Worm (Caenorhabditis elegans) whole organism, L1 larva: ENCODE results near the gene gtf-2E1.

Experiments used
- C34B4.2 ChIP-seq: sonication (generic microtip); optimal IDR thresholded peaks from 2 replicates; lab custom pipeline; 2017; ENCODE audit warnings: mild to moderate bottlenecking, missing genetic modification characterization, missing compliant biosample characterization
- efl-1 ChIP-seq, 4 experiments: fragments of 150-350 bp; optimal IDR thresholded peaks in 3 of 4; peaks in 1 of 4; 1 replicate in 1 of 4; 2 replicates in 3 of 4; lab custom pipeline; 2014; ENCODE audit warnings: missing biosample characterization in 2 of 4, missing genetic modification characterization in 2 of 4, missing genetic modification reagents in 2 of 4
- fkh-8 ChIP-seq: sonication (generic microtip); optimal IDR thresholded peaks from 2 replicates; lab custom pipeline; 2016; ENCODE audit warnings: mild to moderate bottlenecking, missing genetic modification characterization, missing compliant biosample characterization
- mab-9 ChIP-seq: fragments of 200-800 bp; sonication (Bioruptor generic); IDR thresholded peaks from 2 replicates; pipeline ENCODE4 v1.3.6; 2022; ENCODE audit warnings: missing genetic modification reagents, missing genetic modification characterization, missing compliant biosample characterization

gtf-2E1 gene

ce11 chrIV:17294489-17294888 is 39.4 kb downstream of the gtf-2E1 start, which contains the start of gene T28F3.5:
TSS of gene T28F3.5 (plus strand) at chrIV:17294789.
- TF ChIP-seq efl-1 (optimal IDR thresholded peaks at IDR 0.05; lab: Kevin White, UChicago) (no peak), efl-1 (GFP tag; optimal IDR thresholded peaks at IDR 0.05 in 1 of 2; lab: Kevin White, UChicago) (peak in 1 of 2 experiments; percentile 84), mab-9 (GFP tag; lab: Robert Waterston, UW) (no peak)

- TF ChIP-seq fkh-8 (tag; lab: Kevin White, UChicago) (peak; percentile 29), C34B4.2 (tag; lab: Kevin White, UChicago) (no peak)
Measured at ce11 chrIV:17301933-17302332, 46.8 kb downstream of the gtf-2E1 start, which contains the start of gene ifta-2. TSS of gene ifta-2 (minus strand) at chrIV:17302033.
